Fruit fly (Drosophila melanogaster): ENCODE data around the gene CG45067.
A peak's percentile ranks its signal among the peaks of the same experiment; 100 is the strongest.

The CG45067 gene

DNA sequence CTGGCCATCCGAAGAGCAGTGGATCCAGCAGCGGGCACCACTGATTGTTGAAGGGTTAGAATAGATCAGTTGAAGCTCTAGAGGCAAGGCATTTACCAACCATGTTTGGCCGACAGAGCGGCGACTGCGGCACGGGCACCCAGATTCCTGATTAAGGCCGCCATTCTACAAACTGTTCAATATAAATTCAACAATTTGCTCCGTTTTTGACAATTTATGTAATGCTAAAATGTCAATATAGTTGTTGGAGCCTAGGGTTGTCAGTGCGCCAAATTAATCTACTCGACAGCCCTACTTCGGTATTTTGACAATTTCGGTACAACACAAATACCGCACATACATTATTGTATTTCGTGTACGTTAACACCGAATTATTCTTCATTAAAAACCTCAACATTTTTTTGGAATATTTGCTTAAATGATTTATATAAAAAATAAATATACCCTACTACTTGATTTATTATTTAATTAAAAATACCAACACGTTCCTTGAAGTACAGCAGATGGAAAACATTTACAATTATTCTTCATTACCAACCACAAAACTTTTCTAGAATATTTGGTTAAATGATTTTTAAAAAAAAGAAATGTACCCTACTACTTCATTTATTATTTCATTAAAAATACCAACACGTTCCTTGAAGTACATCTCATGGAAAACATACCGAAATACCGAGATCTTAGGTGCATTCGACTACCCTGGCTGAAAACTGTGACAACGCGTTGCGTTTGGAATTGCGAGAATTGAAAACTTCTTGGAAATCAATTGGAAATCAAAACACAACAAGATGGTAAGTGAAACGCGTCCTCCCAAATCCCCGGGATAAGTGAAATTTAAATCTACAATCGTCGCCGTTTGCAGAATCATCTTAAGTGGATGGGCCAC, 45.3 kb upstream of the CG45067 start, which contains the start of the genes ND-30 and CG15812 (continued):
- TF ChIP-seq her (GFP tag; optimal IDR thresholded peaks at IDR 0.05) (no peak), Jarid2 (GFP tag; optimal IDR thresholded peaks at IDR 0.05) (no peak), vfl (GFP tag; optimal IDR thresholded peaks at IDR 0.05) (no peak), CG11398 (GFP tag; optimal IDR thresholded peaks at IDR 0.05) (no peak), CG9215 (GFP tag; IDR thresholded peaks at IDR 0.05) (no peak), CG2678 (tag; optimal IDR thresholded peaks at IDR 0.05) (no peak), CG13624 (GFP tag; optimal IDR thresholded peaks at IDR 0.05) (no peak), CG6683 (GFP tag; optimal IDR thresholded peaks at IDR 0.05) (no peak), sna (GFP tag; IDR thresholded peaks at IDR 0.05; ENCODE audit: partially characterized antibody) (no peak), ssp (GFP tag; IDR thresholded peaks at IDR 0.05) (no peak), CG12071 (GFP tag; optimal IDR thresholded peaks at IDR 0.05) (no peak), CG8765 (GFP tag; IDR thresholded peaks at IDR 0.05) (no peak), gcm2 (GFP tag; optimal IDR thresholded peaks at IDR 0.05) (no peak), CHES-1-like (GFP tag; optimal IDR thresholded peaks at IDR 0.05) (no peak), mirr (GFP tag; optimal IDR thresholded peaks at IDR 0.05) (no peak), cg (GFP tag; optimal IDR thresholded peaks at IDR 0.05) (no peak), Poxn (GFP tag; IDR thresholded peaks at IDR 0.05) (no peak), CG2889 (GFP tag; IDR thresholded peaks at IDR 0.05) (no peak), Spps (tag; optimal IDR thresholded peaks at IDR 0.05) (no peak), CG3407 (GFP tag; optimal IDR thresholded peaks at IDR 0.05) (no peak), amos (GFP tag; IDR thresholded peaks at IDR 0.05; ENCODE audit: partially characterized antibody) (peak; percentile 7; the same call in 1 of the 2 replicates), Atf3 (GFP tag; optimal IDR thresholded peaks at IDR 0.05) (no peak), CG12236 (GFP tag; optimal IDR thresholded peaks at IDR 0.05) (no peak), Mes4 (GFP tag; optimal IDR thresholded peaks at IDR 0.05) (no peak), CG12744 (GFP tag; optimal IDR thresholded peaks at IDR 0.05) (no peak), CG13287 (GFP tag; IDR thresholded peaks at IDR 0.05; ENCODE audit: partially characterized antibody) (no peak), corto (GFP tag; optimal IDR thresholded peaks at IDR 0.05) (no peak), z (GFP tag; IDR thresholded peaks at IDR 0.05) (no peak), CG14050 (GFP tag; IDR thresholded peaks at IDR 0.05) (no peak), ash1 (GFP tag; optimal IDR thresholded peaks at IDR 0.05) (no peak), Atf-2 (GFP tag; optimal IDR thresholded peaks at IDR 0.05) (no peak), Bteb2 (GFP tag; optimal IDR thresholded peaks at IDR 0.05) (no peak), sens (GFP tag) (peak; percentile 87), slou (GFP tag; optimal IDR thresholded peaks at IDR 0.05) (no peak), CG17568 (GFP tag; optimal IDR thresholded peaks at IDR 0.05) (no peak), ranshi (GFP tag; IDR thresholded peaks at IDR 0.05) (no peak), sqz (GFP tag; optimal IDR thresholded peaks at IDR 0.05) (no peak), jing (GFP tag; optimal IDR thresholded peaks at IDR 0.05) (no peak), CG13123 (GFP tag; optimal IDR thresholded peaks at IDR 0.05) (no peak), Doc2 (GFP tag; IDR thresholded peaks at IDR 0.05) (no peak), CG32532 (GFP tag; IDR thresholded peaks at IDR 0.05) (no peak), CG11085 (GFP tag; IDR thresholded peaks at IDR 0.05) (no peak), E2f2 (GFP tag; IDR thresholded peaks at IDR 0.05) (0 out of 2 replicates have a peak, but pooled peaks have one; percentile 13), CG11696 (GFP tag; IDR thresholded peaks at IDR 0.05) (no peak), zen (tag; optimal IDR thresholded peaks at IDR 0.05) (no peak), pfk (GFP tag; optimal IDR thresholded peaks at IDR 0.05) (peak; percentile 94), dm (GFP tag; optimal IDR thresholded peaks at IDR 0.05) (no peak), dmrt99B (tag; optimal IDR thresholded peaks at IDR 0.05) (no peak), CG1602 (GFP tag; optimal IDR thresholded peaks at IDR 0.05) (peak; percentile 45), Chrac-16 (GFP tag; optimal IDR thresholded peaks at IDR 0.05) (peak; percentile 19)

Measured in whole organism, embryonic.